Fruit fly (Drosophila melanogaster) whole organism, embryonic: Measurements from ENCODE around the gene E2f2.

Experiments used
- Ada2b ChIP-seq: fragments of 200-800 bp; sonication (Bioruptor generic); IDR thresholded peaks from 2 replicates; pipeline ENCODE4 v1.3.6; 2022; ENCODE audit warnings: missing biosample characterization, missing genetic modification characterization
- Bgb ChIP-seq: fragments of 200-800 bp; sonication (Bioruptor generic); IDR thresholded peaks from 2 replicates; pipeline ENCODE4 v1.3.6; 2022; ENCODE audit warnings: missing biosample characterization, missing genetic modification characterization; ENCODE audit not compliant: partially characterized antibody
- CG10267 ChIP-seq: fragments of 200-800 bp; sonication (Bioruptor generic); optimal IDR thresholded peaks from 2 replicates; lab custom pipeline; 2018; ENCODE audit warnings: missing biosample characterization, mild to moderate bottlenecking, missing genetic modification characterization, moderate library complexity
- CG10274 ChIP-seq: fragments of 200-800 bp; sonication (Bioruptor generic); optimal IDR thresholded peaks from 3 replicates; lab custom pipeline; 2017; ENCODE audit warnings: missing biosample characterization, mild to moderate bottlenecking, missing genetic modification characterization
- CG10431 ChIP-seq: fragments of 200-800 bp; sonication (Bioruptor generic); optimal IDR thresholded peaks from 3 replicates; lab custom pipeline; 2018; ENCODE audit warnings: missing biosample characterization, mild to moderate bottlenecking, missing genetic modification characterization
- CG11093 ChIP-seq: fragments of 200-800 bp; sonication (Bioruptor generic); IDR thresholded peaks from 3 replicates; pipeline ENCODE4 v1.3.6; 2022; ENCODE audit warnings: missing biosample characterization, missing genetic modification characterization
- CG15479 ChIP-seq: fragments of 200-800 bp; sonication (Bioruptor generic); optimal IDR thresholded peaks from 3 replicates; lab custom pipeline; 2019; ENCODE audit warnings: missing biosample characterization, mild to moderate bottlenecking, missing genetic modification characterization, moderate library complexity
- CG17568 ChIP-seq: fragments of 200-800 bp; sonication (Bioruptor generic); optimal IDR thresholded peaks from 2 replicates; lab custom pipeline; 2018; ENCODE audit warnings: missing biosample characterization, mild to moderate bottlenecking, missing genetic modification characterization, moderate library complexity
- CG17829 ChIP-seq: fragments of 200-800 bp; optimal IDR thresholded peaks from 2 replicates; lab custom pipeline; 2019; ENCODE audit warnings: missing biosample characterization, mild to moderate bottlenecking, missing genetic modification characterization, moderate library complexity
- CG1792 ChIP-seq: fragments of 200-800 bp; sonication (Bioruptor generic); optimal IDR thresholded peaks from 2 replicates; lab custom pipeline; 2016; ENCODE audit warnings: missing biosample characterization, missing genetic modification characterization
- CG18476 ChIP-seq: fragments of 200-800 bp; sonication (Bioruptor generic); optimal IDR thresholded peaks from 2 replicates; lab custom pipeline; 2016; ENCODE audit warnings: missing biosample characterization, mild to moderate bottlenecking, missing genetic modification characterization
- CG18764 ChIP-seq: fragments of 200-800 bp; sonication (Bioruptor generic); optimal IDR thresholded peaks from 3 replicates; lab custom pipeline; 2016; ENCODE audit warnings: missing biosample characterization, missing genetic modification characterization
- CG32772 ChIP-seq: fragments of 200-800 bp; sonication (Bioruptor generic); IDR thresholded peaks from 2 replicates; pipeline ENCODE4 v1.3.6; 2022; ENCODE audit warnings: missing biosample characterization, missing genetic modification characterization
- CG7556 ChIP-seq: fragments of 200-800 bp; sonication (Bioruptor generic); optimal IDR thresholded peaks from 2 replicates; lab custom pipeline; 2017; ENCODE audit warnings: missing biosample characterization, mild to moderate bottlenecking, missing genetic modification characterization
- CG8359 ChIP-seq: fragments of 200-800 bp; sonication (Bioruptor generic); optimal IDR thresholded peaks from 2 replicates; lab custom pipeline; 2017; ENCODE audit warnings: missing biosample characterization, mild to moderate bottlenecking, missing genetic modification characterization, borderline replicate concordance
- CHES-1-like ChIP-seq: fragments of 200-800 bp; sonication (Bioruptor generic); optimal IDR thresholded peaks from 2 replicates; lab custom pipeline; 2016; ENCODE audit warnings: missing biosample characterization, missing genetic modification characterization
- Dek ChIP-seq: fragments of 200-800 bp; sonication (Bioruptor generic); optimal IDR thresholded peaks from 3 replicates; lab custom pipeline; 2019; ENCODE audit warnings: missing biosample characterization, mild to moderate bottlenecking, missing genetic modification characterization, moderate library complexity
- Dll ChIP-seq: fragments of 200-800 bp; sonication (Bioruptor generic); IDR thresholded peaks from 4 replicates; pipeline ENCODE4 v1.3.6; 2022; ENCODE audit warnings: missing biosample characterization, missing genetic modification characterization; ENCODE audit not compliant: partially characterized antibody
- Dref ChIP-seq: fragments of 200-800 bp; sonication (Bioruptor generic); IDR thresholded peaks from 2 replicates; pipeline ENCODE4 v1.3.6; 2022; ENCODE audit warnings: missing biosample characterization, missing genetic modification characterization
- E2f1 ChIP-seq: fragments of 200-800 bp; sonication (Bioruptor generic); IDR thresholded peaks from 2 replicates; pipeline ENCODE4 v1.3.6; 2022; ENCODE audit warnings: missing biosample characterization, missing genetic modification characterization
- H15 ChIP-seq: fragments of 200-800 bp; sonication (Bioruptor generic); IDR thresholded peaks from 3 replicates; pipeline ENCODE4 v1.3.6; 2022; ENCODE audit warnings: missing biosample characterization, missing genetic modification characterization
- HHEX ChIP-seq: fragments of 200-800 bp; sonication (Bioruptor generic); optimal IDR thresholded peaks from 3 replicates; lab custom pipeline; 2017; ENCODE audit warnings: missing biosample characterization, mild to moderate bottlenecking, missing genetic modification characterization, missing genetic modification reagents
- HLH54F ChIP-seq: fragments of 200-800 bp; sonication (Bioruptor generic); optimal IDR thresholded peaks from 3 replicates; lab custom pipeline; 2016; ENCODE audit warnings: missing biosample characterization, missing genetic modification characterization
- Mad ChIP-seq: fragments of 200-800 bp; sonication (Bioruptor generic); optimal IDR thresholded peaks from 2 replicates; lab custom pipeline; 2016; ENCODE audit warnings: missing biosample characterization, missing genetic modification characterization
- NfI ChIP-seq: fragments of 200-800 bp; sonication (Bioruptor generic); optimal IDR thresholded peaks from 3 replicates; lab custom pipeline; 2018; ENCODE audit warnings: missing biosample characterization, mild to moderate bottlenecking, missing genetic modification characterization, moderate library complexity
- Oaz ChIP-seq: fragments of 200-800 bp; sonication (Bioruptor generic); IDR thresholded peaks from 2 replicates; pipeline ENCODE4 v1.3.6; 2022; ENCODE audit warnings: missing biosample characterization, missing genetic modification characterization
- Optix ChIP-seq: fragments of 200-800 bp; sonication (Bioruptor generic); IDR thresholded peaks from 3 replicates; pipeline ENCODE4 v1.3.6; 2022; ENCODE audit warnings: missing biosample characterization, missing genetic modification characterization
- TFAM ChIP-seq: fragments of 200-800 bp; sonication (Bioruptor generic); optimal IDR thresholded peaks from 2 replicates; lab custom pipeline; 2017; ENCODE audit warnings: missing biosample characterization, missing genetic modification characterization, inconsistent platforms
- ab ChIP-seq: fragments of 200-800 bp; sonication (Bioruptor generic); optimal IDR thresholded peaks from 2 replicates; lab custom pipeline; 2016; ENCODE audit warnings: missing biosample characterization, missing genetic modification characterization
- amos ChIP-seq: fragments of 200-800 bp; sonication (Bioruptor generic); IDR thresholded peaks from 2 replicates; pipeline ENCODE4 v1.3.6; 2022; ENCODE audit warnings: missing biosample characterization, missing genetic modification characterization; ENCODE audit not compliant: partially characterized antibody
- az2 ChIP-seq: fragments of 200-800 bp; sonication (Bioruptor generic); optimal IDR thresholded peaks from 3 replicates; lab custom pipeline; 2016; ENCODE audit warnings: missing biosample characterization, missing genetic modification characterization
- bbx ChIP-seq: fragments of 200-800 bp; sonication (Bioruptor generic); IDR thresholded peaks from 2 replicates; pipeline ENCODE4 v1.3.6; 2022; ENCODE audit warnings: missing biosample characterization, missing genetic modification characterization; ENCODE audit not compliant: partially characterized antibody
- bcd ChIP-seq: fragments of 200-800 bp; sonication (Bioruptor generic); optimal IDR thresholded peaks from 2 replicates; lab custom pipeline; 2017; ENCODE audit warnings: missing biosample characterization, mild to moderate bottlenecking, missing genetic modification characterization
- corto ChIP-seq: fragments of 200-800 bp; sonication (Bioruptor generic); optimal IDR thresholded peaks from 2 replicates; lab custom pipeline; 2016; ENCODE audit warnings: missing biosample characterization, mild to moderate bottlenecking, missing genetic modification characterization, moderate library complexity
- en ChIP-seq: fragments of 200-800 bp; sonication (Bioruptor generic); optimal IDR thresholded peaks from 2 replicates; lab custom pipeline; 2016; ENCODE audit warnings: missing biosample characterization, missing genetic modification characterization
- ftz-f1 ChIP-seq: fragments of 200-800 bp; sonication (Bioruptor generic); optimal IDR thresholded peaks from 2 replicates; lab custom pipeline; 2016; ENCODE audit warnings: missing biosample characterization, missing genetic modification characterization
- gfzf ChIP-seq: fragments of 200-800 bp; sonication (Bioruptor generic); optimal IDR thresholded peaks from 2 replicates; lab custom pipeline; 2016; ENCODE audit warnings: missing biosample characterization, mild to moderate bottlenecking, missing genetic modification characterization, moderate library complexity
- ind ChIP-seq: fragments of 200-800 bp; sonication (Bioruptor generic); optimal IDR thresholded peaks from 3 replicates; lab custom pipeline; 2016; ENCODE audit warnings: missing biosample characterization, missing genetic modification characterization
- kay ChIP-seq: fragments of 200-800 bp; sonication (Bioruptor generic); optimal IDR thresholded peaks from 2 replicates; lab custom pipeline; 2016; ENCODE audit warnings: missing biosample characterization, missing genetic modification characterization
- klu ChIP-seq: fragments of 200-800 bp; sonication (Bioruptor generic); IDR thresholded peaks from 2 replicates; pipeline ENCODE4 v1.3.6; 2022; ENCODE audit warnings: missing biosample characterization, missing genetic modification characterization
- mirr ChIP-seq: fragments of 200-800 bp; sonication (Bioruptor generic); optimal IDR thresholded peaks from 3 replicates; lab custom pipeline; 2018; ENCODE audit warnings: missing biosample characterization, mild to moderate bottlenecking, missing genetic modification characterization
- nau ChIP-seq: fragments of 200-800 bp; sonication (Bioruptor generic); optimal IDR thresholded peaks from 3 replicates; lab custom pipeline; 2017; ENCODE audit warnings: missing biosample characterization, mild to moderate bottlenecking, missing genetic modification characterization, missing genetic modification reagents
- p53 ChIP-seq: fragments of 200-800 bp; sonication (Bioruptor generic); optimal IDR thresholded peaks from 2 replicates; lab custom pipeline; 2016; ENCODE audit warnings: missing biosample characterization, missing genetic modification characterization
- ro ChIP-seq: fragments of 200-800 bp; sonication (Bioruptor generic); IDR thresholded peaks from 2 replicates; pipeline ENCODE4 v1.3.6; 2022; ENCODE audit warnings: missing biosample characterization, missing genetic modification characterization
- sens-2 ChIP-seq: fragments of 200-800 bp; sonication (Bioruptor generic); IDR thresholded peaks from 2 replicates; pipeline ENCODE4 v1.3.6; 2022; ENCODE audit warnings: missing biosample characterization, missing genetic modification characterization
- seq ChIP-seq: fragments of 200-800 bp; sonication (Bioruptor generic); IDR thresholded peaks from 2 replicates; pipeline ENCODE4 v1.3.6; 2022; ENCODE audit warnings: missing biosample characterization, missing genetic modification characterization
- sqz ChIP-seq: fragments of 200-800 bp; sonication (Bioruptor generic); optimal IDR thresholded peaks from 3 replicates; lab custom pipeline; 2018; ENCODE audit warnings: missing biosample characterization, mild to moderate bottlenecking, missing genetic modification characterization
- stwl ChIP-seq: fragments of 200-800 bp; sonication (Bioruptor generic); optimal IDR thresholded peaks from 3 replicates; lab custom pipeline; 2018; ENCODE audit warnings: missing biosample characterization, mild to moderate bottlenecking, missing genetic modification characterization, moderate library complexity
- tio ChIP-seq: fragments of 200-800 bp; sonication (Bioruptor generic); optimal IDR thresholded peaks from 2 replicates; lab custom pipeline; 2017; ENCODE audit warnings: missing biosample characterization, missing genetic modification characterization, inconsistent platforms
- tx ChIP-seq: fragments of 200-800 bp; sonication (Bioruptor generic); optimal IDR thresholded peaks from 2 replicates; lab custom pipeline; 2016; ENCODE audit warnings: missing biosample characterization, missing genetic modification characterization
- yki ChIP-seq: fragments of >200 bp; optimal IDR thresholded peaks from 3 replicates; lab custom pipeline; 2018
- zen ChIP-seq: fragments of 200-800 bp; sonication (Bioruptor generic); optimal IDR thresholded peaks from 3 replicates; lab custom pipeline; 2018; ENCODE audit warnings: missing biosample characterization, mild to moderate bottlenecking, missing genetic modification characterization, moderate library complexity

E2f2 gene

dm6 chr2L:21142972-21143385 lies 13.6 kb downstream of the E2f2 start, which contains the start of gene pths (continued):
- no peak for TF ChIP-seq CG17568
- no peak for TF ChIP-seq Oaz (GFP tag; lab: Robert Waterston, UW)
- TF ChIP-seq bbx (GFP tag; lab: Robert Waterston, UW) = peak; percentile 89
- TF ChIP-seq CG15479 (GFP tag; lab: Kevin White, UChicago) = no peak
- no peak for TF ChIP-seq ro
- TF ChIP-seq TFAM = no peak
- TF ChIP-seq klu (GFP tag; lab: Robert Waterston, UW) = peak; percentile 11; the same call in 1 of the 2 replicates
- no peak for TF ChIP-seq sens-2 (GFP tag; lab: Robert Waterston, UW)
- TF ChIP-seq mirr (GFP tag; lab: Kevin White, UChicago) = no peak
- TF ChIP-seq ab = no peak
- TF ChIP-seq H15 = no peak; the same call in 2 of the 3 replicates
- no peak for TF ChIP-seq bcd (GFP tag; lab: Kevin White, UChicago)
- TF ChIP-seq ftz-f1 = no peak
- peak; percentile 70; the same call in 3 of the 4 replicates for TF ChIP-seq Dll (GFP tag; lab: Robert Waterston, UW)
- peak; percentile 65 for TF ChIP-seq CHES-1-like
- no peak for TF ChIP-seq yki (lab: Kevin White, UChicago)
- no peak for TF ChIP-seq CG1792 (GFP tag; lab: Kevin White, UChicago)
- TF ChIP-seq Bgb (GFP tag; lab: Robert Waterston, UW) = peak; percentile 89
- TF ChIP-seq CG10274 = no peak
- TF ChIP-seq gfzf (GFP tag; lab: Kevin White, UChicago) = peak; percentile 47
- TF ChIP-seq p53 = no peak
- no peak for TF ChIP-seq HHEX (GFP tag; lab: Kevin White, UChicago)
- TF ChIP-seq HLH54F = peak; percentile 60
- no peak for TF ChIP-seq CG18476 (GFP tag; lab: Kevin White, UChicago)
- TF ChIP-seq CG17829 = peak; percentile 39
- TF ChIP-seq Dek (tag; lab: Kevin White, UChicago) = no peak
- no peak for TF ChIP-seq CG32772 (GFP tag; lab: Robert Waterston, UW)
- no peak for TF ChIP-seq CG11093 (GFP tag; lab: Robert Waterston, UW)
- peak; percentile 2 for TF ChIP-seq az2 (GFP tag; lab: Kevin White, UChicago)
- no peak for TF ChIP-seq Optix (GFP tag; lab: Robert Waterston, UW)
- TF ChIP-seq tx = peak; percentile 29
- no peak for TF ChIP-seq CG7556 (GFP tag; lab: Kevin White, UChicago)
- TF ChIP-seq NfI (GFP tag; lab: Kevin White, UChicago) = peak; percentile 41
- TF ChIP-seq kay (GFP tag; lab: Kevin White, UChicago) = no peak
- TF ChIP-seq CG8359 (GFP tag; lab: Kevin White, UChicago) = no peak
- TF ChIP-seq en = no peak
- no peak for TF ChIP-seq seq (GFP tag; lab: Robert Waterston, UW)
- TF ChIP-seq tio = no peak
- TF ChIP-seq ind (GFP tag; lab: Kevin White, UChicago) = peak; percentile 61
- peak; percentile 48 for TF ChIP-seq CG10267 (tag; lab: Kevin White, UChicago)
- no peak for TF ChIP-seq CG10431 (GFP tag; lab: Kevin White, UChicago)
- peak; percentile 90 for TF ChIP-seq Dref (GFP tag; lab: Robert Waterston, UW)
- TF ChIP-seq Ada2b (GFP tag; lab: Robert Waterston, UW) = 0 out of 2 replicates have a peak, but pooled peaks have one; percentile 24
- no peak for TF ChIP-seq nau (GFP tag; lab: Kevin White, UChicago)
- TF ChIP-seq sqz = no peak
- TF ChIP-seq Mad (GFP tag; lab: Kevin White, UChicago) = no peak
- peak; percentile 4 for TF ChIP-seq CG18764 (GFP tag; lab: Kevin White, UChicago)
- no peak; the same call in 1 of the 2 replicates for TF ChIP-seq E2f1
- peak; percentile 64 for TF ChIP-seq stwl (tag; lab: Kevin White, UChicago)
- no peak for TF ChIP-seq corto (GFP tag; lab: Kevin White, UChicago)
- TF ChIP-seq zen (tag; lab: Kevin White, UChicago) = peak; percentile 72
- peak; percentile 90 for TF ChIP-seq amos (GFP tag; lab: Robert Waterston, UW)
